Fruit fly (Drosophila melanogaster) whole organism, pupa: ENCODE data around the gene CG5382.

ENCODE experiments used
- CG13204 ChIP-seq: fragments of 200-800 bp; sonication (Bioruptor generic); optimal IDR thresholded peaks from 2 replicates; lab custom pipeline; 2018; ENCODE audit warnings: missing biosample characterization, mild to moderate bottlenecking, missing genetic modification characterization, moderate library complexity
- CG32121 ChIP-seq: fragments of 200-800 bp; sonication (Bioruptor generic); IDR thresholded peaks from 2 replicates; pipeline ENCODE4 v1.3.6; 2022; ENCODE audit warnings: missing biosample characterization, missing genetic modification characterization
- Pif1B ChIP-seq: fragments of 200-800 bp; sonication (Bioruptor generic); optimal IDR thresholded peaks from 3 replicates; lab custom pipeline; 2016; ENCODE audit warnings: missing biosample characterization, missing genetic modification characterization
- Snoo ChIP-seq: fragments of 200-800 bp; sonication (Bioruptor generic); optimal IDR thresholded peaks from 3 replicates; lab custom pipeline; 2017; ENCODE audit warnings: missing biosample characterization, mild to moderate bottlenecking, missing genetic modification characterization, inconsistent platforms
- rn ChIP-seq: fragments of 200-800 bp; sonication (Bioruptor generic); IDR thresholded peaks from 2 replicates; pipeline ENCODE4 v1.3.6; 2022; ENCODE audit warnings: missing biosample characterization, missing genetic modification characterization

CG5382 gene

dm6 chr3R:22323994-22324393 lies 41.8 kb downstream of the CG5382 start, which contains the start of gene CG34377:
Gene CG34377 (minus strand): TSS chr3R:22324094.
- no peak for TF ChIP-seq rn
- TF ChIP-seq Snoo, result no peak
- no peak for TF ChIP-seq CG13204 (GFP tag; lab: Kevin White, UChicago)
- TF ChIP-seq CG32121 (GFP tag; lab: Robert Waterston, UW), result no peak
- no peak for TF ChIP-seq Pif1B (GFP tag; lab: Kevin White, UChicago)
